Fruit fly (Drosophila melanogaster): Measurements from ENCODE around the gene Usp39.
A peak's percentile ranks its signal among the peaks of the same experiment; 100 is the strongest.

Usp39 gene

DNA sequence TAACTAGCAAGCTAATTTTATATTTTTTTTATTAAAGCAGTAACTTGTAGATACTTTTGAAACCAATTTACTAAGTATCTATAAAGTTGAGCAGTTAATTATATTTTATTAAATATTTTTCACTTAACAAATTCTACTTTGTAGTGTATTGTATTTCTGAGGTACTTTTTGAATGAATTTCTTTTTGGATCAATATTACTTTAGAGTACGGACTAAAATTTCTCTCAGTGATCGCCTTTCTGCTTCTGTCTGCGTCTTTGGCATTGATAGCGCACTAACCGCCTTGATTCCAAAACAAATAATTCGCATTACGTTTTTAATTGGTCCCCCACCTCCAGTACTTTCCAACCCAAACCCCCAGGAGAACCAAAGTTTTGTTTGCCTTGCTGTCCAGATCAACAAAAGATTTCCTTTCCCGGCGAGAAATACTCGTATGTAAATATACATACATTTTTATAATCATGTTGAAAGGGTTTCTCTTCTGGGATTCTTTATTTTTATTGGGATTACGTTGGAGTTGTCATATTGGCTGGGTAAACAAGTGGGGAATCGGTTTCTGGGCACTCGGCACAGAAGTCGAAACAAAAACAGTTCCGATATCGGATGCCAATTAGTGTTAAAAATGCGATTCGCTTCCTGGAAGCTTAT is 18.9 kb upstream of the Usp39 start (continued):
- peak; percentile 26 for TF ChIP-seq esn (GFP tag; optimal IDR thresholded peaks at IDR 0.05)
- TF ChIP-seq CG8319 (GFP tag; optimal IDR thresholded peaks at IDR 0.05): no peak
- no peak for TF ChIP-seq CG15336 (GFP tag; IDR thresholded peaks at IDR 0.05)
- peak; percentile 22 for TF ChIP-seq Smox (GFP tag; optimal IDR thresholded peaks at IDR 0.05)
- TF ChIP-seq Met (GFP tag; optimal IDR thresholded peaks at IDR 0.05): peak; percentile 29
- TF ChIP-seq Sox15 (GFP tag; optimal IDR thresholded peaks at IDR 0.05): no peak
- no peak for TF ChIP-seq Hr38 (GFP tag; optimal IDR thresholded peaks at IDR 0.05)
- TF ChIP-seq Ets96B (tag; optimal IDR thresholded peaks at IDR 0.05): no peak
- peak; percentile 10 for TF ChIP-seq spab (GFP tag; optimal IDR thresholded peaks at IDR 0.05)
- TF ChIP-seq salr (GFP tag; optimal IDR thresholded peaks at IDR 0.05): peak in 1 of 2 experiments; percentile 4
- 0 out of 3 replicates have a peak, but pooled peaks have one; percentile 27 for TF ChIP-seq eg (GFP tag; IDR thresholded peaks at IDR 0.05)
- TF ChIP-seq svp (GFP tag): peak; percentile 52
- TF ChIP-seq Hr4 (GFP tag; optimal IDR thresholded peaks at IDR 0.05): peak; percentile 8
- peak; percentile 5 for TF ChIP-seq acj6 (GFP tag; optimal IDR thresholded peaks at IDR 0.05)
- TF ChIP-seq Hr39 (GFP tag; optimal IDR thresholded peaks at IDR 0.05): no peak
- no peak for TF ChIP-seq Eip75B (GFP tag; optimal IDR thresholded peaks at IDR 0.05)
- TF ChIP-seq CG10669 (GFP tag; optimal IDR thresholded peaks at IDR 0.05): peak; percentile 45
- no peak for TF ChIP-seq Ets21C (GFP tag; optimal IDR thresholded peaks at IDR 0.05)
- TF ChIP-seq CG9139 (GFP tag; optimal IDR thresholded peaks at IDR 0.05): peak; percentile 40
- TF ChIP-seq CG31627 (GFP tag; optimal IDR thresholded peaks at IDR 0.05): no peak
- TF ChIP-seq dsx (GFP tag; optimal IDR thresholded peaks at IDR 0.05; ENCODE audit: poor library complexity, severe bottlenecking): no peak
- TF ChIP-seq CG6792 (GFP tag; optimal IDR thresholded peaks at IDR 0.05): peak; percentile 49
- no peak for TF ChIP-seq CG1621 (tag; optimal IDR thresholded peaks at IDR 0.05)
- peak; percentile 64 for TF ChIP-seq Eip78C (GFP tag)
- TF ChIP-seq fd85E (GFP tag; optimal IDR thresholded peaks at IDR 0.05): no peak
- no peak for TF ChIP-seq CG4318 (GFP tag; optimal IDR thresholded peaks at IDR 0.05)
- no peak for TF ChIP-seq CG11294 (GFP tag; IDR thresholded peaks at IDR 0.05)
- TF ChIP-seq CG8632 (GFP tag; optimal IDR thresholded peaks at IDR 0.05): peak; percentile 20
- TF ChIP-seq topi (GFP tag; optimal IDR thresholded peaks at IDR 0.05): no peak
- TF ChIP-seq CG6808 (GFP tag; optimal IDR thresholded peaks at IDR 0.05): peak; percentile 30
- no peak for TF ChIP-seq achi (GFP tag; optimal IDR thresholded peaks at IDR 0.05)
- TF ChIP-seq CG8119 (GFP tag; IDR thresholded peaks at IDR 0.05): 0 out of 3 replicates have a peak, but pooled peaks have one; percentile 21

DNA sequence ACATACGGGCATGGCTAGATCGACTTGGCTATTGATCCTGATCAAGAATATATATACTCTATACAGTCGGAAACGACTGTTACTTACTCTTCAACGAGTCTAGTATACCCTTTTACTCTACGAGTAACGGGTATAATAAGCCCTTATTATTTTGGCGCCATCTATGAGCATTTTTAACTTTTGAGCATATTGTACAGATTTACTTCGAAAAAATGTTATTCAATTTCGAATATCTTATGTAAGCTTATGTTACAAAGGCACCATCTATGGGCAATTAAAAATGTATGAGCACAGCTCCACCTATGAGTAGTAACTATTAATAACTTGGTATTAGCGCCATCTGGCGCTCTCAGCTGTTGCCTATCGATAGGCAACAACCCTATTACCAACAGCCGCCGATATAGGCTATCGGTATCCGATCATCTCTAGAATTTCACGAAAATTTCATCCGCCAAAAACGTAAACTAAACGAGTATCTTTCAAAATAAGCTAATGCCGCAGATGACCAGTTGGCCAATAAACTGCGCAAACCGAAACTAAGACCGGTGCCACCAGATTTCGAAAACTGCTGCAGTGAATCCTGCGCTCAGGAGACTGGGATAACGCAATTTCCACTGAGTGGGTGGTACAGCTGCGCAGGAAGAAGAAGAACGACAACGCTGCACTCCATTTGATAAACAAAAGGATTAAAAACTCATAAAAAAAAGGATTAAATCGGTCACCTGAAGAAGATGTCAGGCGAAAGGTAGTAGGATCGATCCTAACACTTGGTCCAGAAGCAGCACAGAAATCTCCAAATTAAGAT is 14.6 kb upstream of the Usp39 start, which contains the start of gene htk:
Gene htk (plus strand): TSS at position 435 of the 805 bp plus-strand sequence.
- peak; percentile 73 for TF ChIP-seq lz (GFP tag; optimal IDR thresholded peaks at IDR 0.05)
- no peak for TF ChIP-seq Hr4 (GFP tag; optimal IDR thresholded peaks at IDR 0.05)
- TF ChIP-seq Gug (GFP tag; IDR thresholded peaks at IDR 0.05): no peak
- peak; percentile 20 for TF ChIP-seq Ets21C (GFP tag; optimal IDR thresholded peaks at IDR 0.05)
- TF ChIP-seq net (GFP tag; optimal IDR thresholded peaks at IDR 0.05): no peak
- no peak for TF ChIP-seq CG11294 (GFP tag; IDR thresholded peaks at IDR 0.05)
- TF ChIP-seq CG15336 (GFP tag; IDR thresholded peaks at IDR 0.05): no peak
- peak; percentile 17 for TF ChIP-seq CG1621 (tag; optimal IDR thresholded peaks at IDR 0.05)
- peak; percentile 63 for TF ChIP-seq CG3919 (GFP tag; optimal IDR thresholded peaks at IDR 0.05)
- peak; percentile 42 for TF ChIP-seq fkh (GFP tag; optimal IDR thresholded peaks at IDR 0.05)
- TF ChIP-seq CG8319 (GFP tag; optimal IDR thresholded peaks at IDR 0.05): no peak
- TF ChIP-seq acj6 (GFP tag; optimal IDR thresholded peaks at IDR 0.05): peak; percentile 40
- TF ChIP-seq CG3032 (tag; optimal IDR thresholded peaks at IDR 0.05): peak; percentile 26
- peak; percentile 78 for TF ChIP-seq CG31627 (GFP tag; optimal IDR thresholded peaks at IDR 0.05)
- peak; percentile 35 for TF ChIP-seq Smox (GFP tag; optimal IDR thresholded peaks at IDR 0.05)
- TF ChIP-seq CG11902 (GFP tag; optimal IDR thresholded peaks at IDR 0.05): no peak
- no peak for TF ChIP-seq fd85E (GFP tag; optimal IDR thresholded peaks at IDR 0.05)
- TF ChIP-seq CG6808 (GFP tag; optimal IDR thresholded peaks at IDR 0.05): no peak
- peak; percentile 44 for TF ChIP-seq CG7368 (GFP tag; optimal IDR thresholded peaks at IDR 0.05)
- TF ChIP-seq Lpt (GFP tag; optimal IDR thresholded peaks at IDR 0.05): no peak
- no peak for TF ChIP-seq Blimp-1 (GFP tag; optimal IDR thresholded peaks at IDR 0.05)
- no peak for TF ChIP-seq CG9139 (GFP tag; optimal IDR thresholded peaks at IDR 0.05)
- peak in 1 of 2 experiments; percentile 49 for TF ChIP-seq salr (GFP tag; optimal IDR thresholded peaks at IDR 0.05)
- TF ChIP-seq eg (GFP tag; IDR thresholded peaks at IDR 0.05): no peak
- peak; percentile 57 for TF ChIP-seq svp (GFP tag)
- peak; percentile 67 for TF ChIP-seq esn (GFP tag; optimal IDR thresholded peaks at IDR 0.05)
- TF ChIP-seq fd59A (GFP tag; optimal IDR thresholded peaks at IDR 0.05): no peak
- no peak for TF ChIP-seq ss (GFP tag; optimal IDR thresholded peaks at IDR 0.05)
- no peak for TF ChIP-seq CG16779 (tag; optimal IDR thresholded peaks at IDR 0.05)
- no peak for TF ChIP-seq Hr38 (GFP tag; optimal IDR thresholded peaks at IDR 0.05)
- TF ChIP-seq Eip78C (GFP tag): peak; percentile 91
- no peak for TF ChIP-seq spab (GFP tag; optimal IDR thresholded peaks at IDR 0.05)
